Fruit fly (Drosophila melanogaster): ENCODE results near the gene Polr2C.
A peak's percentile ranks its signal among the peaks of the same experiment; 100 is the strongest.

dm6 chr2L:13843692-13844284 is 10.7 kb downstream of the Polr2C start, which contains the start of gene CG33306:
- TF ChIP-seq Hr96 (GFP tag; optimal IDR thresholded peaks at IDR 0.05) (no peak), Mnt (GFP tag; optimal IDR thresholded peaks at IDR 0.05) (no peak), CG33017 (tag; optimal IDR thresholded peaks at IDR 0.05) (peak; percentile 54), CG14711 (tag; optimal IDR thresholded peaks at IDR 0.05) (peak; percentile 22), Crg-1 (GFP tag; optimal IDR thresholded peaks at IDR 0.05) (no peak), cic (GFP tag; optimal IDR thresholded peaks at IDR 0.05) (no peak), kay (GFP tag; ENCODE audit: borderline replicate concordance) (no peak), Clk (GFP tag; optimal IDR thresholded peaks at IDR 0.05) (no peak), CG7045 (GFP tag; optimal IDR thresholded peaks at IDR 0.05) (peak; percentile 5), toe (GFP tag; optimal IDR thresholded peaks at IDR 0.05) (no peak)

All from whole organism, adult.